Worm (Caenorhabditis elegans) whole organism, dauer: ENCODE measurements around the gene grl-26.

Experiments
- unc-62 ChIP-seq: sonication (generic microtip); optimal IDR thresholded peaks from 2 replicates; lab custom pipeline; 2017; ENCODE audit warnings: missing biosample characterization, missing genetic modification reagents, missing genetic modification characterization

grl-26 gene

DNA sequence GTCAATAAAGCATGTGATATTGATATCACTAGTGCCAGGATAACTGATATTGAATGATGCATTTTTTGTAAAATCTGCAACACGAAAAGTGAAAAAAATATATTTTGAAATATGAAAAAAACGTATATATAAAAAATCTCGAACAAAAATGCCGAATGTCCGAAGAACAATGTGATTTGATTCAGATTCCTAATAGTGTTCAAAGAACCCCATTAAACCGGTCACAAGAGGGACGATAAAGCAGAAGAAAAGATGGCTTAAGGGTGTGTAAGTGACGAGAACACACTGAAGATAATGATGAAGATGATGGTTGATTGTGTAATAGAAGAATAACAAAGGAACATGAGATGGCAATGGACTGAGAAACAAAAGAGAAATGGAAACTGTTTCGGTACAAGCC is 34.6 kb downstream of the grl-26 start, which contains the start of gene T21D12.14:
TSS of gene T21D12.14 (minus strand) at position 101 of the 400 bp plus-strand sequence.
- no peak for TF ChIP-seq unc-62 (GFP tag; lab: Kevin White, UChicago)

DNA sequence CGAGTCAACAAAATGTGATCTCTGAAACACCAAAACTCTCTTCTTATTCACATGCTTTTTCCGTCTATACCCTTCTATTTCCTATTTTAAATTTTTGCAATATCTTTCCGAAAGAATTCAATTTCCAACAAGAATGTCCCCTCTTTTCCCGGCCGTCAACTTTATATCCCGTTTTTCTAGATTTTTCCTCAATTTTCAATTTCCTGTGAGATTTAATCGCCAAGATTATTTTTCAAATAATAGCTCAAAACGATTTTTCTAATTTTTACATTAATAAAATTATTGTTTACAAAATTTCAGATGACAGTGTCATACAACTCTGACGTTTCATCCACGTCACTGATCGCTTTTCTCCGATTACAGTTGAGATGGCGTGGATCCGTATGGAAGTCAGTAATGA is 39.3 kb downstream of the grl-26 start, which contains the start of gene best-19:
TSS of gene best-19 (plus strand) at position 301 of the 400 bp plus-strand sequence.
- TF ChIP-seq unc-62 (GFP tag; lab: Kevin White, UChicago) = no peak

DNA sequence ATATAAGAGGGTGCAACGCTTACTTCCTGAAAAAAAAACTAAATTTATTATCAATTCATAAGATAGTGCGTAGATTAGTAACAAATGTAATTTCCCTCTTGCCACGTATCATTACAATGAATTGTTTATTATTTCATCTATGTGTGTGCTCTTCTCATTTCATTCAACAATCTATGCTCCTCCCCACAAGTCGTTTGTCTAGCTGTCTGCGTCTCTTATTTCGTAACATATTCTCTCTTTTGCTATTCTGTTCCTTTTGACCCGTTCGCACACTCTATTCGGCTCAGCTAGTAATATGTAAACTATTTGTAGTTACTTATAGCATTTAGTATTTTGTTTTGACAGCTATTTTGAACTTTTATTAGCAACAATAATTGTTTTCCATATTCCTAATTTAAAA is 40.6 kb downstream of the grl-26 start:
- TF ChIP-seq unc-62 (GFP tag; lab: Kevin White, UChicago) = no peak

DNA sequence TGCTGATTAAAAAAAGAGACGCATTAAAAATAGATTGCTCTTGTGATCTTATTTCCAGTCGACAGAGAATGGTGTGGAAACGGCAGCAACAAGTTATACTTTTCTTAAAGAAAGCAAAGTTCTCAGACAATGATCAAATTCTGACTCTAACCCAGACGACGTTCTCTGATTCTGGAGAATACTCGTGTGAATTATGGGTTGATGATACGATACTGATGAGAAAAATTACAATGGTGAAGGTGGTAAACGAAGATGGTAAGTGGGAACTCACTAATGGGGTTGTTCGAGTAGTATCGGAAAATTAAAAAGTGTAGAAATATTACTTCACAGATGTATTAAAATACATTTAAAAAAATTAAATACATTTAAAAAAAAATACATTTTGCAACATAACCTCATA is 44.3 kb downstream of the grl-26 start:
- TF ChIP-seq unc-62 (GFP tag; lab: Kevin White, UChicago) = no peak

DNA sequence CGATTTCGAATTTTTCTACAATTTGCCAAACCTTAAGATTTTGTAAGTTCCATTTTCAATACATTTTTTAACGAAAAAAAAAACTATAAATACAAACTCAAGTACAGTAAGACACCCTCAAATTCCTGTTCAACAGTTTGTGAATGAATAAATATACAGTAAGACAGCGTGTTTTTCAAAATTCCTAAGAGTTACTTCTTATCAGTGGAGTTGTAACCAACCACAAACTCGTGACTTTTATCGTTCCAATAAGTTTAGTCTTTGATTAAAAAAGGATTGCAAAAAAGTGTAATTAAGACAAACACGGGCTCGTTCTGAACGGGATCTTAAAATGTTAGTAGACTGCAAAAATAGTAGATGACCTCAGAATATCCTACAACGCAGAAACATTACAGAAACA is 47.5 kb downstream of the grl-26 start:
- TF ChIP-seq unc-62 (GFP tag; lab: Kevin White, UChicago) = no peak

DNA sequence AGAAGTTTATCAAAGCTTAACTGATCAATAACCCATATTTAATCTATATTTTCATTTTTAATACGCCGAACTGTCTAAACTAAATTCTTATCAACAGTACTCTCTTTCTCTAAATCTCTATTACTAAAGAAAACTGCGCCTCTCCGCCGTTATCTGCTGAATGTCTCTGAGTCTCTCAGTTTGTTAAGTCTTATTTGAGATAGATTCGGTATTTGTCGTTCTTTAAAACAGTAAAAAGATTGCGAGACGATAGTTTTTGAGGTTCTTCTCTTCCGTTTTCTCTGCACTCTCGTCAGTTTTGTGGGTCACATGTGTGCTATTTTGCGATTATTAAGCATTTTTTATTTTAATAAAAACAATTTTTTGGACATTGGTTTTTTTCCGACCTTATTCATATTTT is 48.4 kb downstream of the grl-26 start, which contains the start of gene sma-10:
TSS of gene sma-10 (plus strand) at position 236 of the 400 bp plus-strand sequence.
- no peak for TF ChIP-seq unc-62 (GFP tag; lab: Kevin White, UChicago)

DNA sequence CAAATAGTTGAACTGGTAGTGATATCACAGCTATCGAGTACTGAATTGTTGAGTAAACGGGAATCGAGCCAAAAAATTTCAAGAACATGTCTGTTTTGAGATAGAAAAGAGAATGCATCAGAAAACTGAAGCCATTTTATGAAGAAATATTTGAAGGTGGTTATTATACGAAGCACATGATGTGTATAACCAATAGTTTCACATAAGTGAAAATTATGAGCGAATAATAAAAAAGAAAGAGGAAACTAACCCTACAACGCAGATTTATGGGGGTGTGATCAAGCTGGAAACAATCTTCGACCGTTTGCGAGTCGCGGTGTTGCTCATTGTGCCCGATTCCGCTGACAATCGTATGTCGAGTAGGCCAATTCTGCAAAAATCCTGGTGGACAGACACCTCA is 49.3 kb downstream of the grl-26 start, which contains the start of gene srh-282:
TSS of gene srh-282 (minus strand) at position 101 of the 400 bp plus-strand sequence.
- TF ChIP-seq unc-62 (GFP tag; lab: Kevin White, UChicago) = no peak
